Fruit fly (Drosophila melanogaster): ENCODE measurements around the gene tnc.
A peak's percentile ranks its signal among the peaks of the same experiment; 100 is the strongest.

Gene tnc

dm6 chr3R:24962470-24962869 is 21.7 kb upstream of the tnc start (continued):
- no peak for TF ChIP-seq sqz (GFP tag; optimal IDR thresholded peaks at IDR 0.05)
- no peak for TF ChIP-seq slou (GFP tag; optimal IDR thresholded peaks at IDR 0.05)
- peak; percentile 72 for TF ChIP-seq lab (GFP tag; optimal IDR thresholded peaks at IDR 0.05)
- peak; percentile 34 for TF ChIP-seq eyg (GFP tag; optimal IDR thresholded peaks at IDR 0.05)
- no peak for TF ChIP-seq br (optimal IDR thresholded peaks at IDR 0.05)
- TF ChIP-seq CG10274 (GFP tag; optimal IDR thresholded peaks at IDR 0.05): peak; percentile 14
- TF ChIP-seq disco-r (GFP tag; optimal IDR thresholded peaks at IDR 0.05): peak; percentile 27
- TF ChIP-seq croc (GFP tag; conservative IDR thresholded peaks at IDR 0.05): peak; percentile 29; the same call in 1 of the 3 replicates
- peak; percentile 45 for TF ChIP-seq CG11723 (GFP tag; optimal IDR thresholded peaks at IDR 0.05)
- peak; percentile 44 for TF ChIP-seq tap (tag; optimal IDR thresholded peaks at IDR 0.05)
- no peak for TF ChIP-seq Lim3 (GFP tag; IDR thresholded peaks at IDR 0.05)
- TF ChIP-seq nau (GFP tag; optimal IDR thresholded peaks at IDR 0.05): no peak
- peak; percentile 21 for TF ChIP-seq CG18476 (GFP tag; optimal IDR thresholded peaks at IDR 0.05)
- TF ChIP-seq zfh2 (GFP tag; optimal IDR thresholded peaks at IDR 0.05): peak; percentile 65
- peak; percentile 68; the same call in 2 of the 3 replicates for TF ChIP-seq row (GFP tag; IDR thresholded peaks at IDR 0.05)
- peak; percentile 23; the same call in 1 of the 2 replicates for TF ChIP-seq wdn (GFP tag; IDR thresholded peaks at IDR 0.05)
- no peak for TF ChIP-seq CG15479 (GFP tag; optimal IDR thresholded peaks at IDR 0.05)
- no peak for TF ChIP-seq Deaf1 (tag; optimal IDR thresholded peaks at IDR 0.05)
- TF ChIP-seq Bgb (GFP tag; IDR thresholded peaks at IDR 0.05; ENCODE audit: partially characterized antibody): no peak
- peak; percentile 71 for TF ChIP-seq CG30403 (GFP tag; optimal IDR thresholded peaks at IDR 0.05)
- TF ChIP-seq dmrt99B (tag; optimal IDR thresholded peaks at IDR 0.05): peak; percentile 85
- TF ChIP-seq Abd-B (GFP tag; optimal IDR thresholded peaks at IDR 0.05): peak; percentile 56
- TF ChIP-seq Nf-YA (GFP tag; IDR thresholded peaks at IDR 0.05): peak; percentile 57; the same call in 1 of the 2 replicates
- peak; percentile 75 for TF ChIP-seq CG17328 (GFP tag; IDR thresholded peaks at IDR 0.05)
- TF ChIP-seq wek (GFP tag; optimal IDR thresholded peaks at IDR 0.05): peak; percentile 7
- TF ChIP-seq z (GFP tag; IDR thresholded peaks at IDR 0.05): no peak
- no peak for TF ChIP-seq CG10431 (GFP tag; optimal IDR thresholded peaks at IDR 0.05)

dm6 chr3R:24965403-24965802 is 18.8 kb upstream of the tnc start:
- no peak for TF ChIP-seq Hr39 (optimal IDR thresholded peaks at IDR 0.05)
- peak; percentile 28 for TF ChIP-seq sens (GFP tag)

dm6 chr3R:24966578-24966977 is 17.6 kb upstream of the tnc start:
- TF ChIP-seq org-1 (GFP tag; optimal IDR thresholded peaks at IDR 0.05) (no peak), D19A (tag; optimal IDR thresholded peaks at IDR 0.05) (peak; percentile 12)

dm6 chr3R:24968015-24968414 is 16.2 kb upstream of the tnc start:
- TF ChIP-seq nau (GFP tag; optimal IDR thresholded peaks at IDR 0.05) (no peak), Blimp-1 (GFP tag; optimal IDR thresholded peaks at IDR 0.05) (peak; percentile 96)

dm6 chr3R:24968888-24969287 is 15.3 kb upstream of the tnc start:
- no peak for TF ChIP-seq CG7839 (tag; optimal IDR thresholded peaks at IDR 0.05)
- no peak for TF ChIP-seq CG6175 (GFP tag; IDR thresholded peaks at IDR 0.05)
- TF ChIP-seq CG17568 (GFP tag; optimal IDR thresholded peaks at IDR 0.05): no peak
- no peak for TF ChIP-seq ftz-f1 (GFP tag; optimal IDR thresholded peaks at IDR 0.05)
- no peak for TF ChIP-seq CG8388 (GFP tag; optimal IDR thresholded peaks at IDR 0.05)
- no peak for TF ChIP-seq HmgZ (tag; optimal IDR thresholded peaks at IDR 0.05)
- no peak for TF ChIP-seq CG14050 (GFP tag; IDR thresholded peaks at IDR 0.05)
- TF ChIP-seq gsb-n (tag; optimal IDR thresholded peaks at IDR 0.05): no peak
- no peak for TF ChIP-seq CG12071 (GFP tag; optimal IDR thresholded peaks at IDR 0.05)
- TF ChIP-seq CG2712 (tag; optimal IDR thresholded peaks at IDR 0.05): no peak
- no peak for TF ChIP-seq CG10959 (GFP tag; IDR thresholded peaks at IDR 0.05)
- no peak for TF ChIP-seq Side (GFP tag; optimal IDR thresholded peaks at IDR 0.05)
- TF ChIP-seq CG11085 (GFP tag; IDR thresholded peaks at IDR 0.05): no peak
- TF ChIP-seq bsh (GFP tag; optimal IDR thresholded peaks at IDR 0.05): no peak
- no peak for TF ChIP-seq CG16815 (GFP tag; optimal IDR thresholded peaks at IDR 0.05)
